Worm (Caenorhabditis elegans) whole organism, young adult: ENCODE results near the gene F49H12.7.

Experiments
- B0035.1 ChIP-seq: sonication (generic microtip); optimal IDR thresholded peaks from 2 replicates; lab custom pipeline; 2016; ENCODE audit warnings: missing genetic modification characterization, mild to moderate bottlenecking, missing compliant biosample characterization, missing genotype, missing genetic modification reagents
- F10E7.11 ChIP-seq: sonication (generic microtip); optimal IDR thresholded peaks from 2 replicates; lab custom pipeline; 2017; ENCODE audit warnings: mild to moderate bottlenecking, missing genetic modification characterization, moderate library complexity, missing compliant biosample characterization
- F22D6.2 ChIP-seq: sonication (generic microtip); optimal IDR thresholded peaks from 2 replicates; lab custom pipeline; 2016; ENCODE audit warnings: mild to moderate bottlenecking, missing genetic modification characterization, missing compliant biosample characterization
- F23B12.7 ChIP-seq: sonication (generic microtip); optimal IDR thresholded peaks from 2 replicates; lab custom pipeline; 2017; ENCODE audit warnings: missing genetic modification characterization, mild to moderate bottlenecking, missing compliant biosample characterization, antibody characterized with exemption, moderate library complexity; ENCODE audit not compliant: insufficient read depth
- F39B2.1 ChIP-seq: fragments of 200-800 bp; sonication (Bioruptor generic); IDR thresholded peaks from 2 replicates; pipeline ENCODE4 v1.3.6; 2022; ENCODE audit warnings: missing genetic modification reagents, missing genetic modification characterization, missing compliant biosample characterization
- F49E8.2 ChIP-seq: sonication (generic microtip); optimal IDR thresholded peaks from 3 replicates; lab custom pipeline; 2017; ENCODE audit warnings: missing genetic modification characterization, mild to moderate bottlenecking, missing compliant biosample characterization, antibody characterized with exemption, moderate library complexity; ENCODE audit not compliant: insufficient read depth
- F52B5.7 ChIP-seq: sonication (generic microtip); optimal IDR thresholded peaks from 2 replicates; lab custom pipeline; 2016; ENCODE audit warnings: mild to moderate bottlenecking, missing genetic modification characterization, missing compliant biosample characterization
- T26A5.8 ChIP-seq: sonication (generic microtip); optimal IDR thresholded peaks from 2 replicates; lab custom pipeline; 2016; ENCODE audit warnings: missing genetic modification characterization, missing compliant biosample characterization
- Y56A3A.18 ChIP-seq: fragments of 200-800 bp; sonication (Bioruptor generic); IDR thresholded peaks from 2 replicates; pipeline ENCODE4 v1.3.6; 2022; ENCODE audit warnings: missing genetic modification reagents, missing genetic modification characterization, missing compliant biosample characterization
- atf-7 ChIP-seq: sonication (generic microtip); optimal IDR thresholded peaks from 2 replicates; lab custom pipeline; 2017; ENCODE audit warnings: mild to moderate bottlenecking, missing genetic modification characterization, missing compliant biosample characterization
- dpff-1 ChIP-seq: sonication (generic microtip); optimal IDR thresholded peaks from 2 replicates; lab custom pipeline; 2017; ENCODE audit warnings: mild to moderate bottlenecking, missing genetic modification characterization, missing compliant biosample characterization
- dpl-1 ChIP-seq: fragments of 150-350 bp; optimal IDR thresholded peaks from 2 replicates; lab custom pipeline; 2014; ENCODE audit warnings: missing biosample characterization, missing genetic modification reagents, missing genetic modification characterization
- fkh-3 ChIP-seq: sonication (generic microtip); optimal IDR thresholded peaks from 2 replicates; lab custom pipeline; 2016; ENCODE audit warnings: mild to moderate bottlenecking, missing genetic modification characterization, missing compliant biosample characterization
- hmg-1.2 ChIP-seq: fragments of 200-800 bp; sonication (Bioruptor generic); IDR thresholded peaks from 2 replicates; pipeline ENCODE4 v1.3.6; 2022; ENCODE audit warnings: missing genetic modification reagents, missing genetic modification characterization, missing compliant biosample characterization
- hsf-1 ChIP-seq: fragments of 200-800 bp; sonication (Bioruptor generic); IDR thresholded peaks from 2 replicates; pipeline ENCODE4 v1.3.6; 2022; ENCODE audit warnings: missing genetic modification reagents, missing genetic modification characterization, missing compliant biosample characterization
- lin-35 ChIP-seq, 3 experiments: fragments of 150-350 bp in 2 of 3; sonication (generic microtip) in 1 of 3; optimal IDR thresholded peaks; 2 replicates each; lab custom pipeline; 2014 to 2018; ENCODE audit warnings: missing biosample characterization in 3 of 3, missing genetic modification characterization in 3 of 3, missing genetic modification reagents in 3 of 3
- madf-6 ChIP-seq: fragments of 200-800 bp; sonication (Bioruptor generic); IDR thresholded peaks from 2 replicates; pipeline ENCODE4 v1.3.6; 2022; ENCODE audit warnings: missing genetic modification reagents, missing genetic modification characterization, missing compliant biosample characterization
- madf-8 ChIP-seq: fragments of 200-800 bp; sonication (Bioruptor generic); conservative IDR thresholded peaks from 2 replicates; pipeline ENCODE4 v1.3.6; 2022; ENCODE audit warnings: missing genetic modification reagents, missing genetic modification characterization, missing compliant biosample characterization
- mcd-1 ChIP-seq: fragments of 200-800 bp; sonication (Bioruptor generic); IDR thresholded peaks from 2 replicates; pipeline ENCODE4 v1.3.6; 2022; ENCODE audit warnings: missing genetic modification reagents, missing genetic modification characterization, missing compliant biosample characterization
- mel-28 ChIP-seq: sonication (generic microtip); optimal IDR thresholded peaks from 2 replicates; lab custom pipeline; 2016; ENCODE audit warnings: borderline replicate concordance, mild to moderate bottlenecking, missing genetic modification characterization, missing compliant biosample characterization
- nhr-27 ChIP-seq: fragments of 200-800 bp; sonication (Bioruptor generic); optimal IDR thresholded peaks from 2 replicates; lab custom pipeline; 2018; ENCODE audit warnings: mild to moderate bottlenecking, missing genetic modification characterization, moderate library complexity, missing compliant biosample characterization
- nhr-80 ChIP-seq: sonication (generic microtip); optimal IDR thresholded peaks from 2 replicates; lab custom pipeline; 2016; ENCODE audit warnings: missing genetic modification characterization, missing compliant biosample characterization
- repo-1 ChIP-seq: sonication (generic microtip); optimal IDR thresholded peaks from 2 replicates; lab custom pipeline; 2017; ENCODE audit warnings: mild to moderate bottlenecking, missing genetic modification characterization, missing compliant biosample characterization
- rpc-1 ChIP-seq, 2 experiments: fragments of 150-350 bp in 1 of 2; sonication (generic microtip) in 1 of 2; optimal IDR thresholded peaks; 2 replicates each; lab custom pipeline; 2014 to 2018; ENCODE audit warnings: missing biosample characterization in 1 of 2, missing genetic modification characterization in 1 of 2, missing genetic modification reagents in 1 of 2, missing genotype in 1 of 2
- snpc-1.3 ChIP-seq: sonication (generic microtip); optimal IDR thresholded peaks from 2 replicates; lab custom pipeline; 2017; ENCODE audit warnings: missing genetic modification characterization, mild to moderate bottlenecking, missing compliant biosample characterization, antibody characterized with exemption, moderate library complexity, missing genotype, missing genetic modification reagents; ENCODE audit not compliant: insufficient read depth
- snpc-3.4 ChIP-seq: sonication (generic microtip); optimal IDR thresholded peaks from 2 replicates; lab custom pipeline; 2017; ENCODE audit warnings: missing genetic modification characterization, mild to moderate bottlenecking, missing compliant biosample characterization, antibody characterized with exemption, moderate library complexity, missing genotype, missing genetic modification reagents
- somi-1 ChIP-seq: fragments of 200-800 bp; sonication (Bioruptor generic); optimal IDR thresholded peaks from 2 replicates; lab custom pipeline; 2018; ENCODE audit warnings: mild to moderate bottlenecking, missing genetic modification characterization, missing compliant biosample characterization
- tbp1 ChIP-seq: fragments of 200-800 bp; sonication (Bioruptor generic); optimal IDR thresholded peaks from 2 replicates; lab custom pipeline; 2018; ENCODE audit warnings: mild to moderate bottlenecking, missing genetic modification characterization, missing compliant biosample characterization
- unc-62 ChIP-seq: fragments of 150-350 bp; optimal IDR thresholded peaks from 2 replicates; lab custom pipeline; 2014; ENCODE audit warnings: missing biosample characterization, missing genetic modification reagents, missing genetic modification characterization
- zfh-2 ChIP-seq: fragments of 200-800 bp; sonication (Bioruptor generic); conservative IDR thresholded peaks from 2 replicates; pipeline ENCODE4 v1.3.6; 2022; ENCODE audit warnings: missing genetic modification reagents, missing genetic modification characterization, missing compliant biosample characterization
- zim-3 ChIP-seq: sonication (generic microtip); optimal IDR thresholded peaks from 2 replicates; lab custom pipeline; 2017; ENCODE audit warnings: mild to moderate bottlenecking, missing genetic modification characterization, moderate library complexity, missing compliant biosample characterization
- ztf-26 ChIP-seq: sonication (generic microtip); optimal IDR thresholded peaks from 2 replicates; lab custom pipeline; 2017; ENCODE audit warnings: missing genetic modification characterization, missing compliant biosample characterization

F49H12.7 gene

ce11 chrX:2107414-2107813 lies 42.6 kb downstream of the F49H12.7 start:
- TF ChIP-seq ztf-26 (no peak), nhr-80 (peak; percentile 48), unc-62 (GFP tag; lab: Kevin White, UChicago) (peak; percentile 44), Y56A3A.18 (GFP tag; lab: Robert Waterston, UW) (no peak), snpc-3.4 (tag; lab: Kevin White, UChicago) (no peak), dpff-1 (tag; lab: Kevin White, UChicago) (no peak), rpc-1 (optimal IDR thresholded peaks at IDR 0.05; lab: Kevin White, UChicago) (no peak), rpc-1 (tag; optimal IDR thresholded peaks at IDR 0.05; lab: Kevin White, UChicago) (no peak), hsf-1 (GFP tag; lab: Robert Waterston, UW) (no peak), madf-6 (no peak), madf-8 (GFP tag; lab: Robert Waterston, UW) (no peak), hmg-1.2 (GFP tag; lab: Robert Waterston, UW) (no peak), dpl-1 (GFP tag; lab: Kevin White, UChicago) (no peak)
- TF ChIP-seq, all 124 proteins: peak for 2

ce11 chrX:2108182-2108581 lies 43.4 kb downstream of the F49H12.7 start:
- TF ChIP-seq F39B2.1 (GFP tag; lab: Robert Waterston, UW) (no peak), nhr-27 (tag; lab: Kevin White, UChicago) (no peak), F49E8.2 (no peak), repo-1 (tag; lab: Kevin White, UChicago) (no peak), snpc-1.3 (tag; lab: Kevin White, UChicago) (no peak), B0035.1 (tag; lab: Kevin White, UChicago) (no peak), lin-35 (GFP tag; optimal IDR thresholded peaks at IDR 0.05; lab: Kevin White, UChicago) (no peak), somi-1 (GFP tag; lab: Kevin White, UChicago) (no peak), zfh-2 (GFP tag; lab: Robert Waterston, UW) (no peak), F10E7.11 (tag; lab: Kevin White, UChicago) (no peak), dpff-1 (tag; lab: Kevin White, UChicago) (no peak), mel-28 (tag; lab: Kevin White, UChicago) (no peak), mcd-1 (GFP tag; lab: Robert Waterston, UW) (no peak), tbp1 (GFP tag; lab: Kevin White, UChicago) (no peak), F22D6.2 (tag; lab: Kevin White, UChicago) (no peak)

- TF ChIP-seq fkh-3 (tag; lab: Kevin White, UChicago) (no peak), atf-7 (tag; lab: Kevin White, UChicago) (no peak), F52B5.7 (no peak), zim-3 (tag; lab: Kevin White, UChicago) (no peak), T26A5.8 (tag; lab: Kevin White, UChicago) (no peak)
These were observed 43.9 kb downstream of the F49H12.7 start, which contains the start of gene F53B1.2 for ce11 chrX:2108682-2109081. Gene F53B1.2 (plus strand): TSS chrX:2108982.

ce11 chrX:2110603-2111327 lies 45.9 kb downstream of the F49H12.7 start:
- TF ChIP-seq F23B12.7 (tag; lab: Kevin White, UChicago), result no peak
